Fruit fly (Drosophila melanogaster) whole organism, embryonic: ENCODE data around the gene MFS9.

Experiments used
- Antp ChIP-seq: fragments of 200-800 bp; sonication (Bioruptor generic); optimal IDR thresholded peaks from 3 replicates; lab custom pipeline; 2016; ENCODE audit warnings: missing biosample characterization, missing genetic modification characterization
- Bgb ChIP-seq: fragments of 200-800 bp; sonication (Bioruptor generic); IDR thresholded peaks from 2 replicates; pipeline ENCODE4 v1.3.6; 2022; ENCODE audit warnings: missing biosample characterization, missing genetic modification characterization; ENCODE audit not compliant: partially characterized antibody
- CG10147 ChIP-seq: fragments of 200-800 bp; sonication (Bioruptor generic); optimal IDR thresholded peaks from 2 replicates; lab custom pipeline; 2019; ENCODE audit warnings: missing biosample characterization, mild to moderate bottlenecking, missing genetic modification characterization, moderate library complexity
- CG10462 ChIP-seq: fragments of 200-800 bp; sonication (Bioruptor generic); optimal IDR thresholded peaks from 2 replicates; lab custom pipeline; 2016; ENCODE audit warnings: missing biosample characterization, missing genetic modification characterization
- CG14050 ChIP-seq: fragments of 200-800 bp; sonication (Bioruptor generic); IDR thresholded peaks from 3 replicates; pipeline ENCODE4 v1.3.6; 2022; ENCODE audit warnings: missing biosample characterization, missing genetic modification characterization
- CG14710 ChIP-seq: fragments of 200-800 bp; sonication (Bioruptor generic); optimal IDR thresholded peaks from 3 replicates; lab custom pipeline; 2019; ENCODE audit warnings: missing biosample characterization, mild to moderate bottlenecking, missing genetic modification characterization, moderate library complexity
- CG15696 ChIP-seq: fragments of 200-800 bp; sonication (Bioruptor generic); optimal IDR thresholded peaks from 2 replicates; lab custom pipeline; 2019; ENCODE audit warnings: missing biosample characterization, mild to moderate bottlenecking, missing genetic modification characterization, moderate library complexity
- CG1647 ChIP-seq: fragments of 200-800 bp; sonication (Bioruptor generic); optimal IDR thresholded peaks from 3 replicates; lab custom pipeline; 2016; ENCODE audit warnings: missing biosample characterization, missing genetic modification characterization
- CG17186 ChIP-seq: fragments of 200-800 bp; sonication (Bioruptor generic); optimal IDR thresholded peaks from 3 replicates; lab custom pipeline; 2017; ENCODE audit warnings: missing biosample characterization, missing genetic modification reagents, missing genetic modification characterization
- CG17612 ChIP-seq: fragments of 200-800 bp; sonication (Bioruptor generic); IDR thresholded peaks from 2 replicates; pipeline ENCODE4 v1.3.6; 2022; ENCODE audit warnings: missing biosample characterization, missing genetic modification characterization
- CG31365 ChIP-seq: fragments of 200-800 bp; sonication (Bioruptor generic); optimal IDR thresholded peaks from 2 replicates; lab custom pipeline; 2018; ENCODE audit warnings: missing biosample characterization, mild to moderate bottlenecking, missing genetic modification characterization
- CG31388 ChIP-seq: fragments of 200-800 bp; sonication (Bioruptor generic); optimal IDR thresholded peaks from 2 replicates; lab custom pipeline; 2016; ENCODE audit warnings: missing biosample characterization, missing genetic modification characterization
- CG32532 ChIP-seq: fragments of 200-800 bp; sonication (Bioruptor generic); IDR thresholded peaks from 2 replicates; pipeline ENCODE4 v1.3.6; 2022; ENCODE audit warnings: missing biosample characterization, missing genetic modification characterization
- CG3281 ChIP-seq: fragments of 200-800 bp; sonication (Bioruptor generic); optimal IDR thresholded peaks from 3 replicates; lab custom pipeline; 2017; ENCODE audit warnings: missing biosample characterization, mild to moderate bottlenecking, missing genetic modification characterization
- CG4360 ChIP-seq: fragments of 200-800 bp; sonication (Bioruptor generic); IDR thresholded peaks from 2 replicates; pipeline ENCODE4 v1.3.6; 2022; ENCODE audit warnings: missing biosample characterization, missing genetic modification characterization
- CG4617 ChIP-seq: fragments of 200-800 bp; sonication (Bioruptor generic); optimal IDR thresholded peaks from 3 replicates; lab custom pipeline; 2016; ENCODE audit warnings: missing biosample characterization, missing genetic modification characterization, borderline replicate concordance
- CG4730 ChIP-seq: fragments of 200-800 bp; sonication (Bioruptor generic); IDR thresholded peaks from 2 replicates; pipeline ENCODE4 v1.3.6; 2022; ENCODE audit warnings: missing biosample characterization, missing genetic modification characterization
- CG6254 ChIP-seq: fragments of 200-800 bp; sonication (Bioruptor generic); optimal IDR thresholded peaks from 3 replicates; lab custom pipeline; 2017; ENCODE audit warnings: mild to moderate bottlenecking, missing biosample characterization, missing genetic modification reagents, missing genetic modification characterization
- CG6765 ChIP-seq: fragments of 200-800 bp; sonication (Bioruptor generic); optimal IDR thresholded peaks from 3 replicates; lab custom pipeline; 2017; ENCODE audit warnings: missing biosample characterization, mild to moderate bottlenecking, missing genetic modification characterization
- CG7745 ChIP-seq: fragments of 200-800 bp; sonication (Bioruptor generic); optimal IDR thresholded peaks from 2 replicates; lab custom pipeline; 2018; ENCODE audit warnings: missing biosample characterization, mild to moderate bottlenecking, missing genetic modification characterization, moderate library complexity
- CG8359 ChIP-seq: fragments of 200-800 bp; sonication (Bioruptor generic); optimal IDR thresholded peaks from 2 replicates; lab custom pipeline; 2017; ENCODE audit warnings: missing biosample characterization, mild to moderate bottlenecking, missing genetic modification characterization, borderline replicate concordance
- CG8924 ChIP-seq: fragments of 200-800 bp; optimal IDR thresholded peaks from 3 replicates; lab custom pipeline; 2019; ENCODE audit warnings: missing biosample characterization, mild to moderate bottlenecking, missing genetic modification characterization, moderate library complexity
- CG8944 ChIP-seq: fragments of 200-800 bp; sonication (Bioruptor generic); optimal IDR thresholded peaks from 3 replicates; lab custom pipeline; 2016; ENCODE audit warnings: missing biosample characterization, missing genetic modification characterization
- CG9797 ChIP-seq: fragments of 200-800 bp; sonication (Bioruptor generic); optimal IDR thresholded peaks from 3 replicates; lab custom pipeline; 2018; ENCODE audit warnings: missing biosample characterization, mild to moderate bottlenecking, missing genetic modification characterization
- CTCF ChIP-seq: fragments of 200-800 bp; sonication (Bioruptor generic); optimal IDR thresholded peaks from 2 replicates; lab custom pipeline; 2017; ENCODE audit warnings: missing biosample characterization, mild to moderate bottlenecking, missing genetic modification characterization, moderate library complexity
- Hmr ChIP-seq: fragments of 200-800 bp; sonication (Bioruptor generic); optimal IDR thresholded peaks from 3 replicates; lab custom pipeline; 2017; ENCODE audit warnings: mild to moderate bottlenecking, missing biosample characterization, missing genetic modification reagents, missing genetic modification characterization
- MBD-R2 ChIP-seq: fragments of 200-800 bp; sonication (Bioruptor generic); IDR thresholded peaks from 2 replicates; pipeline ENCODE4 v1.3.6; 2022; ENCODE audit warnings: missing biosample characterization, missing genetic modification characterization
- Mrtf ChIP-seq: fragments of 200-800 bp; sonication (Bioruptor generic); IDR thresholded peaks from 3 replicates; pipeline ENCODE4 v1.3.6; 2022; ENCODE audit warnings: missing biosample characterization, missing genetic modification characterization
- PHDP ChIP-seq: fragments of 200-800 bp; sonication (Bioruptor generic); optimal IDR thresholded peaks from 3 replicates; lab custom pipeline; 2018; ENCODE audit warnings: missing biosample characterization, mild to moderate bottlenecking, missing genetic modification characterization, moderate library complexity
- TFAM ChIP-seq: fragments of 200-800 bp; sonication (Bioruptor generic); optimal IDR thresholded peaks from 2 replicates; lab custom pipeline; 2017; ENCODE audit warnings: missing biosample characterization, missing genetic modification characterization, inconsistent platforms
- Tbp ChIP-seq: fragments of >200 bp; optimal IDR thresholded peaks from 2 replicates; lab custom pipeline; 2018; ENCODE audit warnings: missing biosample characterization, missing genetic modification characterization
- abd-A ChIP-seq: fragments of 200-800 bp; sonication (Bioruptor generic); optimal IDR thresholded peaks from 3 replicates; lab custom pipeline; 2019; ENCODE audit warnings: missing biosample characterization, mild to moderate bottlenecking, missing genetic modification characterization, moderate library complexity
- aop ChIP-seq: fragments of 200-800 bp; sonication (Bioruptor generic); IDR thresholded peaks from 2 replicates; pipeline ENCODE4 v1.3.6; 2022; ENCODE audit warnings: missing biosample characterization, missing genetic modification characterization
- ap ChIP-seq: fragments of 200-800 bp; sonication (Bioruptor generic); IDR thresholded peaks from 2 replicates; pipeline ENCODE4 v1.3.6; 2022; ENCODE audit warnings: missing biosample characterization, missing genetic modification characterization
- bbx ChIP-seq: fragments of 200-800 bp; sonication (Bioruptor generic); IDR thresholded peaks from 2 replicates; pipeline ENCODE4 v1.3.6; 2022; ENCODE audit warnings: missing biosample characterization, missing genetic modification characterization; ENCODE audit not compliant: partially characterized antibody
- bigmax ChIP-seq: fragments of 200-800 bp; sonication (Bioruptor generic); optimal IDR thresholded peaks from 2 replicates; lab custom pipeline; 2018; ENCODE audit warnings: missing biosample characterization, mild to moderate bottlenecking, missing genetic modification characterization
- cas ChIP-seq: fragments of 200-800 bp; sonication (Bioruptor generic); IDR thresholded peaks from 2 replicates; pipeline ENCODE4 v1.3.6; 2022; ENCODE audit warnings: missing biosample characterization, missing genetic modification characterization
- chm ChIP-seq: fragments of 200-800 bp; sonication (Bioruptor generic); IDR thresholded peaks from 2 replicates; pipeline ENCODE4 v1.3.6; 2022; ENCODE audit warnings: missing biosample characterization, missing genetic modification characterization
- danr ChIP-seq: fragments of 200-800 bp; sonication (Bioruptor generic); IDR thresholded peaks from 2 replicates; pipeline ENCODE4 v1.3.6; 2022; ENCODE audit warnings: missing biosample characterization, missing genetic modification characterization
- gem ChIP-seq: fragments of 200-800 bp; sonication (Bioruptor generic); optimal IDR thresholded peaks from 2 replicates; lab custom pipeline; 2019; ENCODE audit warnings: missing biosample characterization, mild to moderate bottlenecking, missing genetic modification characterization, moderate library complexity
- hbn ChIP-seq: fragments of 200-800 bp; sonication (Bioruptor generic); IDR thresholded peaks from 2 replicates; pipeline ENCODE4 v1.3.6; 2022; ENCODE audit warnings: missing biosample characterization, missing genetic modification characterization; ENCODE audit not compliant: partially characterized antibody
- ken ChIP-seq: fragments of 200-800 bp; sonication (Bioruptor generic); IDR thresholded peaks from 3 replicates; pipeline ENCODE4 v1.3.6; 2022; ENCODE audit warnings: missing biosample characterization, missing genetic modification characterization
- pita ChIP-seq: fragments of 200-800 bp; sonication (Bioruptor generic); optimal IDR thresholded peaks from 2 replicates; lab custom pipeline; 2017; ENCODE audit warnings: missing biosample characterization, mild to moderate bottlenecking, missing genetic modification characterization
- sc ChIP-seq, 3 experiments: fragments of >200 bp in 2 of 3; fragments of 200-800 bp in 1 of 3; sonication (Bioruptor generic) in 1 of 3; optimal IDR thresholded peaks; 2 replicates in 2 of 3; 3 replicates in 1 of 3; lab custom pipeline; 2017; ENCODE audit warnings: mild to moderate bottlenecking in 1 of 3, missing biosample characterization in 1 of 3, missing genetic modification characterization in 1 of 3, missing genetic modification reagents in 1 of 3
- sim ChIP-seq: fragments of 200-800 bp; sonication (Bioruptor generic); IDR thresholded peaks from 2 replicates; pipeline ENCODE4 v1.3.6; 2022; ENCODE audit warnings: missing biosample characterization, missing genetic modification characterization
- sna ChIP-seq: fragments of 200-800 bp; sonication (Bioruptor generic); IDR thresholded peaks from 2 replicates; pipeline ENCODE4 v1.3.6; 2022; ENCODE audit warnings: missing biosample characterization, missing genetic modification characterization; ENCODE audit not compliant: partially characterized antibody
- sqz ChIP-seq: fragments of 200-800 bp; sonication (Bioruptor generic); optimal IDR thresholded peaks from 3 replicates; lab custom pipeline; 2018; ENCODE audit warnings: missing biosample characterization, mild to moderate bottlenecking, missing genetic modification characterization
- tin ChIP-seq: fragments of 200-800 bp; sonication (Bioruptor generic); optimal IDR thresholded peaks from 3 replicates; lab custom pipeline; 2016; ENCODE audit warnings: missing biosample characterization, missing genetic modification characterization
- trem ChIP-seq: fragments of 200-800 bp; optimal IDR thresholded peaks from 3 replicates; lab custom pipeline; 2019; ENCODE audit warnings: missing biosample characterization, mild to moderate bottlenecking, missing genetic modification characterization, moderate library complexity
- vfl ChIP-seq: fragments of 200-800 bp; sonication (Bioruptor generic); optimal IDR thresholded peaks from 2 replicates; lab custom pipeline; 2016; ENCODE audit warnings: missing biosample characterization, missing genetic modification characterization
- wek ChIP-seq: fragments of 200-800 bp; sonication (Bioruptor generic); optimal IDR thresholded peaks from 3 replicates; lab custom pipeline; 2018; ENCODE audit warnings: missing biosample characterization, mild to moderate bottlenecking, missing genetic modification characterization, moderate library complexity

The MFS9 gene

dm6 chr3R:20555023-20555422 is 42.8 kb upstream of the MFS9 start (continued):
- TF ChIP-seq CG6765 (GFP tag; lab: Kevin White, UChicago) (peak; percentile 72), Mrtf (GFP tag; lab: Robert Waterston, UW) (no peak), CG3281 (GFP tag; lab: Kevin White, UChicago) (peak; percentile 80), Bgb (GFP tag; lab: Robert Waterston, UW) (no peak), chm (GFP tag; lab: Robert Waterston, UW) (peak; percentile 76; the same call in 1 of the 2 replicates), TFAM (GFP tag; lab: Kevin White, UChicago) (no peak), CG14050 (GFP tag; lab: Robert Waterston, UW) (peak; percentile 58; the same call in 2 of the 3 replicates), CG1647 (GFP tag; lab: Kevin White, UChicago) (peak; percentile 30), CG17612 (no peak), CG6254 (GFP tag; lab: Kevin White, UChicago) (no peak), sna (no peak), Tbp (GFP tag; lab: Kevin White, UChicago) (no peak), sc (optimal IDR thresholded peaks at IDR 0.05; lab: Kevin White, UChicago) (no peak), sc (GFP tag; optimal IDR thresholded peaks at IDR 0.05; lab: Kevin White, UChicago) (no peak), CG32532 (peak; percentile 86), bigmax (GFP tag; lab: Kevin White, UChicago) (no peak), pita (GFP tag; lab: Kevin White, UChicago) (no peak), CG9797 (GFP tag; lab: Kevin White, UChicago) (no peak), sim (GFP tag; lab: Robert Waterston, UW) (no peak), CG15696 (no peak), aop (GFP tag; lab: Robert Waterston, UW) (no peak), trem (tag; lab: Kevin White, UChicago) (peak; percentile 2), CG4730 (GFP tag; lab: Robert Waterston, UW) (peak; percentile 51), CG31365 (peak; percentile 40), CG31388 (GFP tag; lab: Kevin White, UChicago) (no peak), CG10462 (no peak), bbx (GFP tag; lab: Robert Waterston, UW) (0 out of 2 replicates have a peak, but pooled peaks have one; percentile 11), Antp (no peak), hbn (GFP tag; lab: Robert Waterston, UW) (no peak), CG14710 (tag; lab: Kevin White, UChicago) (no peak), CG8924 (tag; lab: Kevin White, UChicago) (peak; percentile 74), CG17186 (no peak), ap (GFP tag; lab: Robert Waterston, UW) (0 out of 2 replicates have a peak, but pooled peaks have one; percentile 14), danr (GFP tag; lab: Robert Waterston, UW) (no peak), gem (tag; lab: Kevin White, UChicago) (peak; percentile 72), CTCF (GFP tag; lab: Kevin White, UChicago) (no peak), cas (GFP tag; lab: Robert Waterston, UW) (no peak), PHDP (tag; lab: Kevin White, UChicago) (peak; percentile 2), abd-A (tag; lab: Kevin White, UChicago) (no peak), sqz (GFP tag; lab: Kevin White, UChicago) (peak; percentile 23), Hmr (peak; percentile 65), tin (GFP tag; lab: Kevin White, UChicago) (peak; percentile 44), CG4617 (GFP tag; lab: Kevin White, UChicago) (no peak), MBD-R2 (GFP tag; lab: Robert Waterston, UW) (peak; percentile 37; the same call in 1 of the 2 replicates), vfl (GFP tag; lab: Kevin White, UChicago) (no peak), wek (GFP tag; lab: Kevin White, UChicago) (no peak), CG8359 (GFP tag; lab: Kevin White, UChicago) (no peak), CG8944 (no peak), CG10147 (GFP tag; lab: Kevin White, UChicago) (no peak), ken (GFP tag; lab: Robert Waterston, UW) (no peak), CG4360 (GFP tag; lab: Robert Waterston, UW) (no peak), CG7745 (no peak)
